Fruit fly (Drosophila melanogaster) whole organism, embryonic: ENCODE data around the gene CG33511.
A peak's percentile ranks its signal among the peaks of the same experiment; 100 is the strongest.

Experiments
- Atf3 ChIP-seq: fragments of 200-800 bp; sonication (Bioruptor generic); optimal IDR thresholded peaks from 3 replicates; lab custom pipeline; 2016; ENCODE audit warnings: missing biosample characterization, missing genetic modification characterization
- CG10147 ChIP-seq: fragments of 200-800 bp; sonication (Bioruptor generic); optimal IDR thresholded peaks from 2 replicates; lab custom pipeline; 2019; ENCODE audit warnings: missing biosample characterization, mild to moderate bottlenecking, missing genetic modification characterization, moderate library complexity
- CG11247 ChIP-seq: fragments of 200-800 bp; sonication (Bioruptor generic); IDR thresholded peaks from 2 replicates; pipeline ENCODE4 v1.3.6; 2022; ENCODE audit warnings: missing biosample characterization, missing genetic modification characterization
- CG14860 ChIP-seq: fragments of 200-800 bp; sonication (Bioruptor generic); IDR thresholded peaks from 3 replicates; pipeline ENCODE4 v1.3.6; 2022; ENCODE audit warnings: missing biosample characterization, missing genetic modification characterization; ENCODE audit not compliant: partially characterized antibody
- CG17385 ChIP-seq: fragments of 200-800 bp; sonication (Bioruptor generic); optimal IDR thresholded peaks from 3 replicates; lab custom pipeline; 2018; ENCODE audit warnings: missing biosample characterization, mild to moderate bottlenecking, missing genetic modification characterization
- CG1792 ChIP-seq: fragments of 200-800 bp; sonication (Bioruptor generic); optimal IDR thresholded peaks from 2 replicates; lab custom pipeline; 2016; ENCODE audit warnings: missing biosample characterization, missing genetic modification characterization
- CG2116 ChIP-seq: fragments of 200-800 bp; sonication (Bioruptor generic); optimal IDR thresholded peaks from 3 replicates; lab custom pipeline; 2018; ENCODE audit warnings: missing biosample characterization, mild to moderate bottlenecking, missing genetic modification characterization
- CG2129 ChIP-seq: fragments of 200-800 bp; sonication (Bioruptor generic); IDR thresholded peaks from 2 replicates; pipeline ENCODE4 v1.3.6; 2022; ENCODE audit warnings: missing biosample characterization, missing genetic modification characterization; ENCODE audit not compliant: partially characterized antibody
- CG3995 ChIP-seq: fragments of 200-800 bp; sonication (Bioruptor generic); optimal IDR thresholded peaks from 3 replicates; lab custom pipeline; 2016; ENCODE audit warnings: missing biosample characterization, missing genetic modification characterization
- CG4328 ChIP-seq: fragments of 200-800 bp; sonication (Bioruptor generic); optimal IDR thresholded peaks from 3 replicates; lab custom pipeline; 2017; ENCODE audit warnings: missing biosample characterization, missing genetic modification reagents, missing genetic modification characterization
- CG4424 ChIP-seq: fragments of 200-800 bp; sonication (Bioruptor generic); optimal IDR thresholded peaks from 3 replicates; lab custom pipeline; 2016; ENCODE audit warnings: missing biosample characterization, missing genetic modification characterization
- CG4820 ChIP-seq: fragments of 200-800 bp; sonication (Bioruptor generic); optimal IDR thresholded peaks from 3 replicates; lab custom pipeline; 2016; ENCODE audit warnings: missing biosample characterization, missing genetic modification characterization
- CG6683 ChIP-seq: fragments of 200-800 bp; sonication (Bioruptor generic); optimal IDR thresholded peaks from 2 replicates; lab custom pipeline; 2017; ENCODE audit warnings: missing biosample characterization, mild to moderate bottlenecking, missing genetic modification characterization, missing genetic modification reagents
- CG6854 ChIP-seq: fragments of 200-800 bp; sonication (Bioruptor generic); optimal IDR thresholded peaks from 3 replicates; lab custom pipeline; 2017; ENCODE audit warnings: missing biosample characterization, mild to moderate bottlenecking, missing genetic modification characterization
- CG8089 ChIP-seq: fragments of 200-800 bp; sonication (Bioruptor generic); optimal IDR thresholded peaks from 3 replicates; lab custom pipeline; 2016; ENCODE audit warnings: missing biosample characterization, missing genetic modification characterization
- CG9727 ChIP-seq: fragments of 200-800 bp; sonication (Bioruptor generic); optimal IDR thresholded peaks from 3 replicates; lab custom pipeline; 2017; ENCODE audit warnings: missing biosample characterization, mild to moderate bottlenecking, missing genetic modification characterization
- CG9797 ChIP-seq: fragments of 200-800 bp; sonication (Bioruptor generic); optimal IDR thresholded peaks from 3 replicates; lab custom pipeline; 2018; ENCODE audit warnings: missing biosample characterization, mild to moderate bottlenecking, missing genetic modification characterization
- CHES-1-like ChIP-seq: fragments of 200-800 bp; sonication (Bioruptor generic); optimal IDR thresholded peaks from 2 replicates; lab custom pipeline; 2016; ENCODE audit warnings: missing biosample characterization, missing genetic modification characterization
- Camta ChIP-seq: fragments of 200-800 bp; sonication (Bioruptor generic); optimal IDR thresholded peaks from 2 replicates; lab custom pipeline; 2016; ENCODE audit warnings: missing biosample characterization, missing genetic modification characterization
- Dbx ChIP-seq: fragments of 200-800 bp; sonication (Bioruptor generic); IDR thresholded peaks from 3 replicates; pipeline ENCODE4 v1.3.6; 2022; ENCODE audit warnings: missing biosample characterization, missing genetic modification characterization
- Dip3 ChIP-seq: fragments of 200-800 bp; sonication (Bioruptor generic); optimal IDR thresholded peaks from 3 replicates; lab custom pipeline; 2016; ENCODE audit warnings: missing biosample characterization, missing genetic modification characterization
- Dp ChIP-seq: fragments of 200-800 bp; sonication (Bioruptor generic); optimal IDR thresholded peaks from 2 replicates; lab custom pipeline; 2018; ENCODE audit warnings: missing biosample characterization, mild to moderate bottlenecking, missing genetic modification characterization, moderate library complexity
- E2f1 ChIP-seq: fragments of 200-800 bp; sonication (Bioruptor generic); IDR thresholded peaks from 2 replicates; pipeline ENCODE4 v1.3.6; 2022; ENCODE audit warnings: missing biosample characterization, missing genetic modification characterization
- ERR ChIP-seq: fragments of 200-800 bp; sonication (Bioruptor generic); optimal IDR thresholded peaks from 2 replicates; lab custom pipeline; 2016; ENCODE audit warnings: missing biosample characterization, missing genetic modification characterization
- Eip74EF ChIP-seq, 2 experiments: fragments of 200-800 bp in 1 of 2; fragments of >200 bp in 1 of 2; sonication (Bioruptor generic) in 1 of 2; optimal IDR thresholded peaks; 2 replicates each; lab custom pipeline; 2017 to 2019; ENCODE audit warnings: missing biosample characterization in 2 of 2, missing genetic modification characterization in 2 of 2, mild to moderate bottlenecking in 1 of 2, moderate library complexity in 1 of 2
- Fer3 ChIP-seq: fragments of 200-800 bp; sonication (Bioruptor generic); optimal IDR thresholded peaks from 2 replicates; lab custom pipeline; 2018; ENCODE audit warnings: missing biosample characterization, mild to moderate bottlenecking, missing genetic modification characterization, moderate library complexity
- Gug ChIP-seq: fragments of 200-800 bp; sonication (Bioruptor generic); IDR thresholded peaks from 4 replicates; pipeline ENCODE4 v1.3.6; 2022; ENCODE audit warnings: missing biosample characterization, missing genetic modification characterization
- H15 ChIP-seq: fragments of 200-800 bp; sonication (Bioruptor generic); IDR thresholded peaks from 3 replicates; pipeline ENCODE4 v1.3.6; 2022; ENCODE audit warnings: missing biosample characterization, missing genetic modification characterization
- H2.0 ChIP-seq: fragments of 200-800 bp; sonication (Bioruptor generic); IDR thresholded peaks from 2 replicates; pipeline ENCODE4 v1.3.6; 2022; ENCODE audit warnings: missing biosample characterization, missing genetic modification characterization
- Hand ChIP-seq: fragments of 200-800 bp; sonication (Bioruptor generic); optimal IDR thresholded peaks from 2 replicates; lab custom pipeline; 2017; ENCODE audit warnings: mild to moderate bottlenecking, missing biosample characterization, missing genetic modification reagents, missing genetic modification characterization
- Kr ChIP-seq: fragments of 200-800 bp; sonication (Bioruptor generic); optimal IDR thresholded peaks from 2 replicates; lab custom pipeline; 2017; ENCODE audit warnings: missing biosample characterization, mild to moderate bottlenecking, missing genetic modification characterization
- NC2β ChIP-seq: fragments of 200-800 bp; sonication (Bioruptor generic); optimal IDR thresholded peaks from 2 replicates; lab custom pipeline; 2016; ENCODE audit warnings: missing biosample characterization, missing genetic modification characterization
- NfI ChIP-seq: fragments of 200-800 bp; sonication (Bioruptor generic); optimal IDR thresholded peaks from 3 replicates; lab custom pipeline; 2018; ENCODE audit warnings: missing biosample characterization, mild to moderate bottlenecking, missing genetic modification characterization, moderate library complexity
- Usf ChIP-seq: fragments of 200-800 bp; sonication (Bioruptor generic); optimal IDR thresholded peaks from 2 replicates; lab custom pipeline; 2017; ENCODE audit warnings: missing genotype, missing biosample characterization, missing genetic modification characterization
- bsh ChIP-seq, 2 experiments: fragments of 200-800 bp; sonication (Bioruptor generic); optimal IDR thresholded peaks; 2 replicates each; lab custom pipeline; 2017 to 2018; ENCODE audit warnings: mild to moderate bottlenecking in 2 of 2, missing biosample characterization in 2 of 2, missing genetic modification characterization in 2 of 2, moderate library complexity in 1 of 2
- chinmo ChIP-seq: fragments of 200-800 bp; sonication (Bioruptor generic); IDR thresholded peaks from 4 replicates; pipeline ENCODE4 v1.3.6; 2022; ENCODE audit warnings: missing biosample characterization, missing genetic modification characterization; ENCODE audit not compliant: partially characterized antibody
- dmrt11E ChIP-seq: fragments of 200-800 bp; sonication (Bioruptor generic); optimal IDR thresholded peaks from 3 replicates; lab custom pipeline; 2018; ENCODE audit warnings: missing biosample characterization, mild to moderate bottlenecking, missing genetic modification characterization, moderate library complexity
- fd3F ChIP-seq: fragments of 200-800 bp; sonication (Bioruptor generic); optimal IDR thresholded peaks from 2 replicates; lab custom pipeline; 2018; ENCODE audit warnings: missing biosample characterization, mild to moderate bottlenecking, missing genetic modification characterization, moderate library complexity
- gem ChIP-seq: fragments of 200-800 bp; sonication (Bioruptor generic); optimal IDR thresholded peaks from 2 replicates; lab custom pipeline; 2019; ENCODE audit warnings: missing biosample characterization, mild to moderate bottlenecking, missing genetic modification characterization, moderate library complexity
- grau ChIP-seq: fragments of 200-800 bp; optimal IDR thresholded peaks from 3 replicates; lab custom pipeline; 2019; ENCODE audit warnings: missing biosample characterization, mild to moderate bottlenecking, missing genetic modification characterization, moderate library complexity
- onecut ChIP-seq: fragments of 200-800 bp; sonication (Bioruptor generic); IDR thresholded peaks from 2 replicates; pipeline ENCODE4 v1.3.6; 2022; ENCODE audit warnings: missing biosample characterization, missing genetic modification characterization
- p53 ChIP-seq: fragments of 200-800 bp; sonication (Bioruptor generic); optimal IDR thresholded peaks from 2 replicates; lab custom pipeline; 2016; ENCODE audit warnings: missing biosample characterization, missing genetic modification characterization
- pita ChIP-seq: fragments of 200-800 bp; sonication (Bioruptor generic); optimal IDR thresholded peaks from 2 replicates; lab custom pipeline; 2017; ENCODE audit warnings: missing biosample characterization, mild to moderate bottlenecking, missing genetic modification characterization
- ro ChIP-seq: fragments of 200-800 bp; sonication (Bioruptor generic); IDR thresholded peaks from 2 replicates; pipeline ENCODE4 v1.3.6; 2022; ENCODE audit warnings: missing biosample characterization, missing genetic modification characterization
- shn ChIP-seq: fragments of 200-800 bp; sonication (Bioruptor generic); optimal IDR thresholded peaks from 3 replicates; lab custom pipeline; 2016; ENCODE audit warnings: missing biosample characterization, missing genetic modification characterization
- sim ChIP-seq: fragments of 200-800 bp; sonication (Bioruptor generic); IDR thresholded peaks from 2 replicates; pipeline ENCODE4 v1.3.6; 2022; ENCODE audit warnings: missing biosample characterization, missing genetic modification characterization
- trh ChIP-seq: fragments of 200-800 bp; sonication (Bioruptor generic); optimal IDR thresholded peaks from 2 replicates; lab custom pipeline; 2016; ENCODE audit warnings: missing biosample characterization, missing genetic modification characterization
- twi ChIP-seq: fragments of 200-800 bp; optimal IDR thresholded peaks from 2 replicates; lab custom pipeline; 2019; ENCODE audit warnings: missing biosample characterization, mild to moderate bottlenecking, missing genetic modification characterization, moderate library complexity
- vfl ChIP-seq: fragments of 200-800 bp; sonication (Bioruptor generic); optimal IDR thresholded peaks from 2 replicates; lab custom pipeline; 2016; ENCODE audit warnings: missing biosample characterization, missing genetic modification characterization
- z ChIP-seq: fragments of 200-800 bp; sonication (Bioruptor generic); IDR thresholded peaks from 3 replicates; pipeline ENCODE4 v1.3.6; 2022; ENCODE audit warnings: missing biosample characterization, missing genetic modification characterization

CG33511 gene

dm6 chr2L:21108759-21109282 lies 26.5 kb upstream of the CG33511 start (continued):
- no peak for TF ChIP-seq CG11247 (GFP tag; lab: Robert Waterston, UW)
- TF ChIP-seq NC2β: peak; percentile 24
- no peak for TF ChIP-seq CG2129 (GFP tag; lab: Robert Waterston, UW)
- TF ChIP-seq gem (tag; lab: Kevin White, UChicago): peak; percentile 82
- peak; percentile 82 for TF ChIP-seq dmrt11E (tag; lab: Kevin White, UChicago)
- no peak for TF ChIP-seq pita (GFP tag; lab: Kevin White, UChicago)
- no peak for TF ChIP-seq ERR (GFP tag; lab: Kevin White, UChicago)
- peak; percentile 76 for TF ChIP-seq CG4820 (GFP tag; lab: Kevin White, UChicago)
- peak; percentile 65 for TF ChIP-seq NfI (GFP tag; lab: Kevin White, UChicago)
- TF ChIP-seq H2.0: peak; percentile 59
- TF ChIP-seq shn: peak; percentile 65
- TF ChIP-seq CG9797: no peak
- TF ChIP-seq CG2116 (GFP tag; lab: Kevin White, UChicago): peak; percentile 28
- TF ChIP-seq z: no peak
- no peak for TF ChIP-seq CG6854 (GFP tag; lab: Kevin White, UChicago)
- TF ChIP-seq p53 (GFP tag; lab: Kevin White, UChicago): no peak
- peak in 1 of 2 experiments; percentile 73 for TF ChIP-seq Eip74EF (GFP tag; optimal IDR thresholded peaks at IDR 0.05; lab: Kevin White, UChicago)
- no peak for TF ChIP-seq Dbx
- TF ChIP-seq vfl: peak; percentile 57
- no peak for TF ChIP-seq CG6683 (GFP tag; lab: Kevin White, UChicago)
- TF ChIP-seq onecut (GFP tag; lab: Robert Waterston, UW): peak; percentile 49
- no peak for TF ChIP-seq CG4328 (GFP tag; lab: Kevin White, UChicago)
- TF ChIP-seq sim (GFP tag; lab: Robert Waterston, UW): 0 out of 2 replicates have a peak, but pooled peaks have one; percentile 37
- no peak for TF ChIP-seq CG8089 (GFP tag; lab: Kevin White, UChicago)
- peak; percentile 87 for TF ChIP-seq CG9727 (GFP tag; lab: Kevin White, UChicago)
- TF ChIP-seq Kr (GFP tag; lab: Kevin White, UChicago): no peak
- no peak for TF ChIP-seq CG14860
- peak; percentile 33 for TF ChIP-seq Atf3 (GFP tag; lab: Kevin White, UChicago)
- no peak for TF ChIP-seq ro (GFP tag; lab: Robert Waterston, UW)
- peak; percentile 31 for TF ChIP-seq Camta (GFP tag; lab: Kevin White, UChicago)
- TF ChIP-seq E2f1 (GFP tag; lab: Robert Waterston, UW): 0 out of 2 replicates have a peak, but pooled peaks have one; percentile 32
- TF ChIP-seq Usf: peak; percentile 26
- TF ChIP-seq Hand (GFP tag; lab: Kevin White, UChicago): no peak
- no peak for TF ChIP-seq Gug (GFP tag; lab: Robert Waterston, UW)
- peak; percentile 43 for TF ChIP-seq CG10147 (GFP tag; lab: Kevin White, UChicago)
- TF ChIP-seq fd3F (GFP tag; lab: Kevin White, UChicago): peak; percentile 36
- TF ChIP-seq trh (GFP tag; lab: Kevin White, UChicago): peak; percentile 19
- no peak for TF ChIP-seq H15 (GFP tag; lab: Robert Waterston, UW)
- peak; percentile 19 for TF ChIP-seq CG1792 (GFP tag; lab: Kevin White, UChicago)
- peak; percentile 20 for TF ChIP-seq Fer3 (tag; lab: Kevin White, UChicago)
- TF ChIP-seq chinmo: no peak
- TF ChIP-seq Dip3 (GFP tag; lab: Kevin White, UChicago): no peak
- TF ChIP-seq CHES-1-like (GFP tag; lab: Kevin White, UChicago): peak; percentile 38
- TF ChIP-seq CG4424 (GFP tag; lab: Kevin White, UChicago): peak; percentile 40
- peak in 1 of 2 experiments; percentile 78 for TF ChIP-seq bsh (GFP tag; optimal IDR thresholded peaks at IDR 0.05; lab: Kevin White, UChicago)
- peak; percentile 86 for TF ChIP-seq twi
- peak; percentile 57 for TF ChIP-seq CG17385 (GFP tag; lab: Kevin White, UChicago)
- TF ChIP-seq grau: peak; percentile 58
- TF ChIP-seq CG3995 (GFP tag; lab: Kevin White, UChicago): no peak
- TF ChIP-seq Dp (GFP tag; lab: Kevin White, UChicago): no peak
